Worm (Caenorhabditis elegans) whole organism, L3 larva: Measurements from ENCODE around the gene bath-4.

ENCODE experiments used
- ZK546.5 ChIP-seq: sonication (generic microtip); optimal IDR thresholded peaks from 2 replicates; lab custom pipeline; 2017; ENCODE audit warnings: missing biosample characterization, missing genetic modification characterization
- aly-2 ChIP-seq: fragments of 150-350 bp; optimal IDR thresholded peaks from 2 replicates; lab custom pipeline; 2014; ENCODE audit warnings: missing biosample characterization, missing genetic modification characterization
- ceh-28 ChIP-seq: fragments of 150-350 bp; optimal IDR thresholded peaks from 2 replicates; lab custom pipeline; 2014; ENCODE audit warnings: missing biosample characterization, missing genetic modification reagents, missing genetic modification characterization
- ceh-9 ChIP-seq: sonication (generic microtip); optimal IDR thresholded peaks from 2 replicates; lab custom pipeline; 2018; ENCODE audit warnings: missing biosample characterization, missing genetic modification characterization
- egl-5 ChIP-seq: fragments of 150-350 bp; optimal IDR thresholded peaks from 2 replicates; lab custom pipeline; 2017; ENCODE audit warnings: missing biosample characterization, missing genetic modification reagents, missing genetic modification characterization, inconsistent platforms
- elt-1 ChIP-seq: fragments of 150-350 bp; optimal IDR thresholded peaks from 2 replicates; lab custom pipeline; 2014; ENCODE audit warnings: missing biosample characterization, missing genetic modification characterization
- elt-2 ChIP-seq: sonication (generic microtip); optimal IDR thresholded peaks from 2 replicates; lab custom pipeline; 2016; ENCODE audit warnings: missing genetic modification reagents, mild to moderate bottlenecking, missing genetic modification characterization, missing compliant biosample characterization
- eor-1 ChIP-seq, 2 experiments: fragments of 150-350 bp; optimal IDR thresholded peaks; 2 replicates each; lab custom pipeline; 2014 to 2018; ENCODE audit warnings: missing biosample characterization in 2 of 2, missing genetic modification characterization in 2 of 2
- fkh-2 ChIP-seq: fragments of 150-350 bp; optimal IDR thresholded peaks from 2 replicates; lab custom pipeline; 2014; ENCODE audit warnings: missing biosample characterization, missing genetic modification reagents, missing genetic modification characterization
- hmg-11 ChIP-seq: sonication (generic microtip); optimal IDR thresholded peaks from 2 replicates; lab custom pipeline; 2016; ENCODE audit warnings: missing genetic modification characterization, missing compliant biosample characterization
- jun-1 ChIP-seq: fragments of 150-350 bp; optimal IDR thresholded peaks from 2 replicates; lab custom pipeline; 2014; ENCODE audit warnings: missing biosample characterization, missing genetic modification reagents, missing genetic modification characterization
- lin-15B ChIP-seq: fragments of 150-350 bp; optimal IDR thresholded peaks from 2 replicates; lab custom pipeline; 2014; ENCODE audit warnings: missing biosample characterization, missing genetic modification characterization
- lin-39 ChIP-seq: fragments of 150-350 bp; optimal IDR thresholded peaks from 2 replicates; lab custom pipeline; 2018; ENCODE audit warnings: missing biosample characterization, missing genetic modification reagents, missing genetic modification characterization
- lsy-12 ChIP-seq: sonication (generic microtip); optimal IDR thresholded peaks from 2 replicates; lab custom pipeline; 2016; ENCODE audit warnings: mild to moderate bottlenecking, missing genetic modification characterization, missing compliant biosample characterization
- mdl-1 ChIP-seq: fragments of 150-350 bp; optimal IDR thresholded peaks from 2 replicates; lab custom pipeline; 2014; ENCODE audit warnings: missing biosample characterization, missing genetic modification characterization
- mml-1 ChIP-seq: fragments of 150-350 bp; sonication (generic microtip); optimal IDR thresholded peaks from 3 replicates; lab custom pipeline; 2014; ENCODE audit warnings: missing biosample characterization, missing genetic modification characterization
- nhr-12 ChIP-seq: fragments of 150-350 bp; optimal IDR thresholded peaks from 2 replicates; lab custom pipeline; 2014; ENCODE audit warnings: missing biosample characterization, missing genetic modification characterization
- nhr-28 ChIP-seq: fragments of 150-350 bp; optimal IDR thresholded peaks from 2 replicates; lab custom pipeline; 2014; ENCODE audit warnings: missing biosample characterization, missing genetic modification characterization
- nhr-76 ChIP-seq: fragments of 150-350 bp; sonication (generic microtip); optimal IDR thresholded peaks from 5 replicates; lab custom pipeline; 2014; ENCODE audit warnings: missing biosample characterization, missing genetic modification characterization
- nhr-77 ChIP-seq: fragments of 150-350 bp; optimal IDR thresholded peaks from 2 replicates; lab custom pipeline; 2014; ENCODE audit warnings: missing biosample characterization, missing genetic modification characterization
- pha-4 ChIP-seq: fragments of 150-350 bp; optimal IDR thresholded peaks from 2 replicates; lab custom pipeline; 2014; ENCODE audit warnings: missing biosample characterization, missing genetic modification reagents, missing genetic modification characterization
- pqm-1 ChIP-seq: fragments of 150-350 bp; optimal IDR thresholded peaks from 2 replicates; lab custom pipeline; 2017; ENCODE audit warnings: missing biosample characterization, missing genetic modification characterization, inconsistent platforms
- sea-2 ChIP-seq: fragments of 150-350 bp; sonication (generic microtip); optimal IDR thresholded peaks from 4 replicates; lab custom pipeline; 2014; ENCODE audit warnings: missing biosample characterization, missing genetic modification reagents, missing genetic modification characterization
- skn-1 ChIP-seq: fragments of 150-350 bp; optimal IDR thresholded peaks from 2 replicates; lab custom pipeline; 2014; ENCODE audit warnings: missing biosample characterization, missing genetic modification characterization
- snpc-4 ChIP-seq: fragments of 150-350 bp; optimal IDR thresholded peaks from 2 replicates; lab custom pipeline; 2014; ENCODE audit warnings: missing biosample characterization, missing genetic modification characterization
- tbx-2 ChIP-seq: sonication (generic microtip); optimal IDR thresholded peaks from 2 replicates; lab custom pipeline; 2016; ENCODE audit warnings: mild to moderate bottlenecking, missing genetic modification characterization, missing compliant biosample characterization
- unc-39 ChIP-seq: sonication (generic microtip); optimal IDR thresholded peaks from 4 replicates; lab custom pipeline; 2017; ENCODE audit warnings: missing biosample characterization, missing genetic modification characterization
- unc-62 ChIP-seq: fragments of 150-350 bp; sonication (generic microtip); optimal IDR thresholded peaks from 4 replicates; lab custom pipeline; 2014; ENCODE audit warnings: missing biosample characterization, missing genetic modification reagents, missing genetic modification characterization
- zag-1 ChIP-seq: fragments of 150-350 bp; optimal IDR thresholded peaks from 2 replicates; lab custom pipeline; 2014; ENCODE audit warnings: missing biosample characterization, missing genetic modification characterization
- ztf-4 ChIP-seq: fragments of 150-350 bp; optimal IDR thresholded peaks from 2 replicates; lab custom pipeline; 2014; ENCODE audit warnings: missing biosample characterization, missing genetic modification characterization

bath-4 gene

DNA sequence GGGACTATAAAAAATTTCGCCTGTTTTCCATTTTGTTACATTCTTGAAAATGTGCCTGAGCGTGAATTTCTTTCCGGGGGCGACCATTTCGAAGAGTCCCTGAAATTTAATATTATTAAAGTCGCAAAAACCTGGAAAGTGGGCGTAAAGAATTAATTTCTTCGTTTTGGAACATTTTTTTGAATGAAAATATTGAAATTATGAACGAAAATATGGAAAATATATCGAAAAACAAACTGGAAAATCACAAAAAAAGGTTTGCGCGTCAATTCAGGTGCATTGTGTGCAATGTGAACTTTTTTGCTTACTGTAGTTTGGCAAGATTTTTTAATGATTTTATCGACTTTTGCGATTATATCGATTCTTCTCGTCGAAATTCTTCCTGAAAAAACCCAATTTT, 3.3 kb upstream of the bath-4 start, which contains the start of gene bath-7:
bath-7 (minus strand) TSS at position 101 of the 400 bp plus-strand sequence.
- no peak for TF ChIP-seq nhr-28 (tag; lab: Kevin White, UChicago)

ce11 chrII:1912741-1913140, 5.0 kb downstream of the bath-4 start, which contains the start of gene math-31:
Gene math-31 (minus strand): TSS chrII:1912841.
- no peak for TF ChIP-seq nhr-28 (tag; lab: Kevin White, UChicago)
- no peak for TF ChIP-seq eor-1 (tag; optimal IDR thresholded peaks at IDR 0.05; lab: Kevin White, UChicago)
- TF ChIP-seq ZK546.5 (tag; lab: Kevin White, UChicago) = no peak
- no peak for TF ChIP-seq hmg-11
- TF ChIP-seq skn-1 (tag; lab: Kevin White, UChicago) = no peak
- TF ChIP-seq fkh-2 = no peak
- no peak for TF ChIP-seq unc-62 (GFP tag; lab: Kevin White, UChicago)
- TF ChIP-seq nhr-12 (tag; lab: Kevin White, UChicago) = no peak
- no peak for TF ChIP-seq lin-39 (tag; lab: Kevin White, UChicago)
- TF ChIP-seq aly-2 (tag; lab: Kevin White, UChicago) = no peak
- TF ChIP-seq ceh-9 (tag; lab: Kevin White, UChicago) = no peak
- TF ChIP-seq snpc-4 (tag; lab: Kevin White, UChicago) = no peak
- no peak for TF ChIP-seq ztf-4
- no peak for TF ChIP-seq ceh-28 (tag; lab: Kevin White, UChicago)
- no peak for TF ChIP-seq lsy-12 (tag; lab: Kevin White, UChicago)
- no peak for TF ChIP-seq egl-5 (tag; lab: Kevin White, UChicago)

DNA sequence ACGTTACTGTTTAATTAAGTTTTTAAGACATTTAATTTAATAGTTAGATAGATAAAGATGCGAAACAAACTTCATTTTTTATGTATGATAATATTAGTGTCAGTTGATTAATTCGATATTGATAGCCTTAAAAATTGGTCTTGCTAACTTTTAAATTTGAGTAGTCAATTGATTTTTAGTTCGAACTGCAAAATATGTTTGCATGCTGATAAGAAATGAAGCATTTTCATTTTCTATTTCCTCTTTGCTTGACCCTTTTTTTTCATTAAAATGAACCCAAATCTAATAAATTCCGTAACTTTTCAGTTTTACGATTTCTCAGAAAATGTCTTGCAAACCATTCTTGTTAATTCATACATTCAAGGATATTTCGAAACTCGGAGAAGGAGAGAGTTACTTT, 12.7 kb downstream of the bath-4 start, which contains the start of gene math-22:
math-22 (plus strand) TSS at position 301 of the 400 bp plus-strand sequence.
- TF ChIP-seq lin-15B (tag; lab: Kevin White, UChicago) (no peak), unc-39 (no peak), pqm-1 (peak; percentile 16), nhr-12 (tag; lab: Kevin White, UChicago) (no peak), eor-1 (tag; optimal IDR thresholded peaks at IDR 0.05; lab: Kevin White, UChicago) (no peak)
- TF ChIP-seq, all 47 proteins: peak for 1

DNA sequence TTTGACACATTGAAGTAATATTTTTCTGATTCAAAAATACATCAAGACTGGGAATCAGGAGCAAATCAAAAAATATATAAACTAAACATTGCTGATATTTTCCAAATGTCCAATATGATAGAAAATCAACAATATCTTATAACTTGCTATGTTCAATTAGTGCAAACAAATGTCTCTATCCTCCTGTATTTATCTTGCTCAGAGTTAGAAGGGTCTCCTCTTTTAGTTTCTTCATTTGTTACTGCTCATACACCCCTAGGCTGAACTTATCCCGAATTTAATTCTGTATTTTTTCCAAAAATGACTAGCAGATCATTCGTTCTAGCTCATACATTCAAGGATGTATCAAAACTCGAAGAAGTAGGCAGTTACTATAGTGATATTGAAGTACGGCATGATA, 15.8 kb downstream of the bath-4 start, which contains the start of gene math-23:
math-23 (plus strand) TSS at position 301 of the 400 bp plus-strand sequence.
- no peak for TF ChIP-seq nhr-28 (tag; lab: Kevin White, UChicago)
- TF ChIP-seq eor-1 (tag; optimal IDR thresholded peaks at IDR 0.05; lab: Kevin White, UChicago) = no peak
- TF ChIP-seq skn-1 (tag; lab: Kevin White, UChicago) = no peak
- TF ChIP-seq mdl-1 (tag; lab: Kevin White, UChicago) = no peak
- no peak for TF ChIP-seq nhr-77 (tag; lab: Kevin White, UChicago)
- no peak for TF ChIP-seq nhr-76 (tag; lab: Kevin White, UChicago)
- TF ChIP-seq fkh-2 = no peak
- TF ChIP-seq ZK546.5 (tag; lab: Kevin White, UChicago) = no peak
- TF ChIP-seq lin-15B (tag; lab: Kevin White, UChicago) = no peak
- TF ChIP-seq tbx-2 (tag; lab: Kevin White, UChicago) = no peak
- TF ChIP-seq unc-39 = no peak
- TF ChIP-seq pha-4 = no peak
- TF ChIP-seq elt-1 = no peak
- TF ChIP-seq, all 47 proteins: peak for 0

DNA sequence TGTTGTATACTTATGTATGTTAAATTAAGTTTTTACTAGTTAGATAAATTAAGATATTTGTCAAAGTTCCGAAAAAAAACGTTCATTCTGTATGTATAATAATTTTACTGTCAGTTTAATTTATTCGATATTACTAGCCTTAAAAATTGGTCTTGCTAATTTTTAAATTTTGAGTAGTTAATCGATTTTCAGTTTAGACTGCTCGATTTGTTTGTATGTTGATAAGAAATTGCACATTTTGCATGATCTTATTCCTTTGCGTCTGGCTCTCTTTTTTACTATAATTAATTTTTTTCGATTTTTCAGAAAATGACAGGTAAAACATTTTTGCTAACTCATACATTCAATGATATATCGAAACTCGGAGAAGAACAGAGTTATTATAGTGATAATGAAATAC, 17.8 kb downstream of the bath-4 start, which contains the start of gene math-24:
math-24 (plus strand) TSS at position 301 of the 400 bp plus-strand sequence.
- TF ChIP-seq mml-1 = no peak
- no peak for TF ChIP-seq ceh-9 (tag; lab: Kevin White, UChicago)
- no peak for TF ChIP-seq jun-1 (tag; lab: Kevin White, UChicago)
- no peak for TF ChIP-seq mdl-1 (tag; lab: Kevin White, UChicago)
- no peak for TF ChIP-seq skn-1 (tag; lab: Kevin White, UChicago)
- no peak for TF ChIP-seq nhr-12 (tag; lab: Kevin White, UChicago)
- no peak for TF ChIP-seq tbx-2 (tag; lab: Kevin White, UChicago)
- no peak for TF ChIP-seq lin-15B (tag; lab: Kevin White, UChicago)
- no peak for TF ChIP-seq zag-1 (tag; lab: Kevin White, UChicago)
- no peak for TF ChIP-seq pqm-1
- TF ChIP-seq fkh-2 = no peak
- TF ChIP-seq, all 47 proteins: peak for 0

ce11 chrII:1897936-1898335, 19.8 kb downstream of the bath-4 start, which contains the start of gene C46F9.6:
Gene C46F9.6 (plus strand): TSS chrII:1898236.
- TF ChIP-seq sea-2 (no peak), elt-2 (peak; percentile 19)
